Fruit fly (Drosophila melanogaster): ENCODE measurements around the gene CG7742.
A peak's percentile ranks its signal among the peaks of the same experiment; 100 is the strongest.

CG7742 gene

DNA sequence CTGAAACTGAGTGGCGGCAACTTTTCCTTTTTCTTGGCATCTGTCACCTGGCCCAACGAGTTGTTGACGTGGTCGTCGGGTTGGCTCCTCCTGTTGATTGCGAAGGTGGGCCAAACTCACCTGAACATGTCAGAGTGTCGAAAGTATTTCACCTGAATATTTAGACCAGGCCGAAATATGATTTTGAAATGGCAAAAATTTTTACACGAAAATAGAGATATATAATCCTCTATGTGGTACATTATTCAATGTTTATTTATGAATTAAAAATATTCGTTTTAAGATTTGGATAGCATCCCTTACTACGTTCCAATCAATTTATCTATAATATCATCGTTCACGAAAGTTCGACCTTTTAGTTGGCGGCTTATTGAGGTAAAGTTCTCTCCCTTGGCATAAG lies at the start of gene CG7742:
Gene CG7742, minus strand, starts transcription at position 101 of the 400 bp plus-strand sequence.
- TF ChIP-seq CG8478 (optimal IDR thresholded peaks at IDR 0.05) (no peak), usp (GFP tag; optimal IDR thresholded peaks at IDR 0.05) (no peak)

DNA sequence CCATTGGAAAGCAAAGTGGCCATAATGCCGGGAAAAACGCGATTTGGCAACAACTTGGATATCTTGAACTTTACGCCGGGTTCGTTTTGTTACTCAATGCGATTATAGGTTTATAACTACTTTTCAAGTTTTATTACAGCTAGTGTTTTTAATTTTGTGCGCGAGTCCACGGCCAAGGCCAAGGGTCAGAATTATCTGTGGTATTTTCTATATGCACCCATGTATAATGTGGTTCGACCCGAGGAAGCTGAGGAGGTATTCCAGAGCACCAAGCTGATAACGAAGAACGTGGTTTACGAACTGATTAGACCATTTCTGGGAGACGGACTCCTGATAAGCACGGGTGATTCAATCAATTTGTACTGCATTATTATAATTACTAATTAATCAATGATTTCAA lies 49.3 kb upstream of the CG7742 start:
- TF ChIP-seq Dll (optimal IDR thresholded peaks at IDR 0.05) (no peak), usp (GFP tag; optimal IDR thresholded peaks at IDR 0.05) (no peak), pan (optimal IDR thresholded peaks at IDR 0.05) (no peak), EcR (GFP tag; optimal IDR thresholded peaks at IDR 0.05) (no peak), psq (optimal IDR thresholded peaks at IDR 0.05) (no peak), CG8478 (optimal IDR thresholded peaks at IDR 0.05) (no peak)

DNA sequence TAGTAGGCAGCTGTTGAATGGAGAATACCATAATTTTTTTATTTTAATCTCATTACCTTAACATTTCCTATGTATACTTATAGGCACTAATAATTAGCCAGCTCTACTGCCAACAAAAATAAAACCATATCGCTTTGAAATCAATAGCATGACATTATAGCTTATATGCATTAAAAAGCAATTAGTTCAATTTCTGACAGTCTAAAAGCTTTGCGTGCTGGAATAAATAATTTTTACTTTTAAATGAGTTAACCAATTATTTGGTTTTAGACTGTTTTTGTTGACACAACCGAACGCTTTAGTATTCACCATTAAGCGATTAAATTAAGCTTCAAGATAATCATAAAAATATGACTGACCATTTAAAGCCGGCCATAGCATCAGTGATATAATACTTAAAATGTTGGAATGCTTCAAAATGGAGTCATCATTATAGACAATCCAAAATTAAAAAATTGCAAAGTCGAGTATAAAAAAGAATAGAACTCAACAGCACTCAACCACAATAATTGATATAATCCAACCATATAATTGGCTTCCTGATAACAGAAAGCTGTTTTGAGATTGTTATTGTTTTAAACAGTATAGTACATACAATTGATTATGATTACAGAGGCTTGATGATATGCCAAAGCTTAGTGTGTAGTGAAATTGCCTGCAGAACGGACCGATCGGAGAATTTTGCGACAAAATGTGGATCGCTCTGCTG lies 48.6 kb upstream of the CG7742 start, which contains the start of gene Cyp4ac1:
Gene Cyp4ac1, plus strand, starts transcription at position 659 of the 709 bp plus-strand sequence.
- TF ChIP-seq usp (GFP tag; optimal IDR thresholded peaks at IDR 0.05) = no peak
- no peak for TF ChIP-seq EcR (GFP tag; optimal IDR thresholded peaks at IDR 0.05)
- TF ChIP-seq psq (optimal IDR thresholded peaks at IDR 0.05) = no peak
- TF ChIP-seq CG8478 (optimal IDR thresholded peaks at IDR 0.05) = no peak
- no peak for TF ChIP-seq Dll (optimal IDR thresholded peaks at IDR 0.05)
- TF ChIP-seq pan (optimal IDR thresholded peaks at IDR 0.05) = no peak

DNA sequence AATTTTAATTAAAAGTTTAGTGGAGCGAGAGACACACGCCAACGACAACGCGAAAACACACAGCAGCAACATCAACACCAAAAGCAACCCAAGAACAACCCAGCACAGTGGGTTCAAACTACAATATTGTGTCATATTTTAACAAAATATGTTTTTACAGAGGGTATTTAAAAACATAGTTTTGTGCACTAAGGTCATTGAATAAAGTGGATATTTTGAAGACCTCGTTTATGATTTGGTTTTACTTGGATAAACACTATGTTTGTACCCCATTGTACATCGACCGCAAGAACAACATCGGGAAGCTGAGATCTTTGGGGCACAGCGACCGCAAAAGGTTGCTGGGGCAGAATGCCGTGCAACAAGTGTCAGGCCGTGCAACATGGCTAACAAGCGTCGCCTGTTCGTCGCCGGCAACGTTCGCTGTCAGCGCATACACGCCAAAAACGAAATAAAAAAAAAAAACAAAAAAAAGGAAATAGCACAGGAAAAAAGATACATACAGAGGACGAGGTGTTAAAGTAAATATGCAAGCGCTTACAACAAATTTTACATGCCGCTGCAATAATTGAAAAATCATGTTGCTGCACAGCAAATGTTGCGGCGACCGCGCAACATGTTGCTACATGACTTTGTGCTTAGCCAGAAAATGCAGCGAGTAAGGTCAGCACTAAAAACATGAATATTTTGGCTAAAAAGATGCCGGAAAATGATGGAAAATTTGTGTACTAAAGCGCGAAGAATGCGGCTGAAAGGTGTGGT lies 46.5 kb upstream of the CG7742 start:
- TF ChIP-seq usp (GFP tag; optimal IDR thresholded peaks at IDR 0.05) = no peak
- no peak for TF ChIP-seq psq (optimal IDR thresholded peaks at IDR 0.05)
- no peak for TF ChIP-seq Dll (optimal IDR thresholded peaks at IDR 0.05)
- TF ChIP-seq CG8478 (optimal IDR thresholded peaks at IDR 0.05) = no peak
- no peak for TF ChIP-seq EcR (GFP tag; optimal IDR thresholded peaks at IDR 0.05)
- no peak for TF ChIP-seq pan (optimal IDR thresholded peaks at IDR 0.05)

DNA sequence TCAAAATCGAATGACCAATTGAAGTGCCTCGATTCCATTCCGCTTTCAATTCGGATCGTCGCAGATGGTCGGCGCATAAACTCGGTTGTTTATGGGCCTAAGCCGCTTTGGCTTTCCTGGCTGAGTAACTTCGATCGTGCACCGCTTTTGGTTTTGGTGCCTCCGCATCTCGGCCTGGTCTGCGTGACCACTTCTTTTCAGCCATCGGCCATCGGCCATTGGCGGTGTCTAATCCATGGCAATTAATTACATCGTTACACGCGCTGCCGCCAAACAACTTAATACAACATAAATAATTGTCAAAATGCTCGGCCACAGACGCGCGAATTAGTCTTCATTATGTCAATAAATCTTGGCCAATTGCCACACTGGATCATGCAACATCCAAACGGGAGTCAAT lies 45.4 kb upstream of the CG7742 start:
- TF ChIP-seq CG8478 (optimal IDR thresholded peaks at IDR 0.05) = no peak
- no peak for TF ChIP-seq EcR (GFP tag; optimal IDR thresholded peaks at IDR 0.05)
- no peak for TF ChIP-seq Dll (optimal IDR thresholded peaks at IDR 0.05)
- TF ChIP-seq pan (optimal IDR thresholded peaks at IDR 0.05) = no peak
- no peak for TF ChIP-seq usp (GFP tag; optimal IDR thresholded peaks at IDR 0.05)
- TF ChIP-seq psq (optimal IDR thresholded peaks at IDR 0.05) = no peak

DNA sequence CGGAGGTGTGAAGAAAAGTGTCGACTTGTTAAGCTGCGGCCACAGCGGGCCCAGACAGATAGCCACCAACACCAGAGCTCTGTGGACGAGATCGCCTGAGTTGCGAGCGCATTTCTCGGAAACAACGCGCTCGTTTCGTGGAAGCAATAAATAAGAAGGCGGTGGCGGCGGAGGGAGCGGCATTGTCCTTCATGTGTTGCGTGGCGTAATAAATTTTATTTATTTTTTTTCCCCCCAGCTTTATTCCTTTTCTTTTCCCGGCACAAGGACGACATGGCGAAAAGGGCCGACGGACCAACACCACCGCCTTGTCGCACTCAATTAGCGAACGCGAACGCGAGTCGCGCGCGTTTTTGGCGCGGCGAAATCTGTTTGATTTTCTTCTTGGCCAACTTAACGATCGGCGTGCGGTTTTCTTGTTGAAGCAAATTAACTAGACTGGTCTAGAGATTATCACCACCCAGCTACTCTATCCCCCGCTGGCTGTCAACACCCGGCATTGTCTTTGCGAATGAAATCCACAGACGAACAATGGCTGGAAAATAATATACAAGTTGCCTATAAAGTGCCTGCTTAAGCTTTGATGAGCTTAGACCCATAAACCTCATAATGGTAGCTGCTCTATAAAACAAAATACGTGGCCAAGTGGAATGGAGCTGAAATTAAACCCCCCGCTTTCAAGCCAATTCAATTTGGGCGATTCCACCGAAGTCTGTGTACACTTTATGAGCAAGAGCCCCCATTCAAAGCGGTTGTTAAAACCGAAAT lies 44.4 kb upstream of the CG7742 start:
- TF ChIP-seq CG8478 (optimal IDR thresholded peaks at IDR 0.05) (no peak), psq (optimal IDR thresholded peaks at IDR 0.05) (no peak), Dll (optimal IDR thresholded peaks at IDR 0.05) (no peak), pan (optimal IDR thresholded peaks at IDR 0.05) (no peak), usp (GFP tag; optimal IDR thresholded peaks at IDR 0.05) (no peak), EcR (GFP tag; optimal IDR thresholded peaks at IDR 0.05) (no peak)

DNA sequence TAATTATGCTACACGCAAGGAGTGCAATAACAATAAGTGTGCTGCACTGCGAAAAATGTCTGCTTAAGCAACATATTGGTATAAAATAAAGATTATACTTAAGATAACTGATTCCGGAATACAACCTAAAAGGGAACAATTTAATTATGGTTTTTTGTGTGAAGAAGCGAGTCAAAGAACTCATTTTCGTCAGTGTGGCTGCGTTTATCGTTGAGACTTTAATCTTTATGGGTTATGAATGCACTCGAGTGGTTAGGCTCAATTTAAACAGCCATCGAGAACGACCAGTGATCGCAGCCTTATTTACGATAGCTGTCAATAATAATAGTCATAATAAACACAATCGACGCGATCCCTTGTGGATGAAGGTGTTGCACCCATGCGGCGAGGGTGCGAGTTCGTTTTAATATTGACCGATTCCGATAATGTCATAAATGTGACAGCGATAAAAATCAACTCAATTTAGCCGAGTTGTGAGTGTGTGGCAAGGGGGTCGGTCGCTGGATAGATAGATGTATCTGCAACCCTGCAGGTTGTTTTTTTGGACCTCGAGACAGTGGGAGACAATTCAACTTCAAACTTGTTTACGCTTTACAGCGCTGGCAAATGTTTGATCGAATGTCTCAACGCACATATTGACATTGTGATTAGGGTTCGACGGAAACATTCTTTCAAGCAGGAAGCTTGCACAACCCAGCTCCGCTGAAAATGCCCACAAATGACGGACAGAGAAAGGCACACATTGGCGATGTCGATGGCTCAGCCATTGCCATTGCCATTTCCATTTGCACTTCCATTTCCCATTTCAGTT lies 41.4 kb upstream of the CG7742 start:
- TF ChIP-seq Dll (optimal IDR thresholded peaks at IDR 0.05) (no peak), pan (optimal IDR thresholded peaks at IDR 0.05) (no peak), CG8478 (optimal IDR thresholded peaks at IDR 0.05) (no peak), EcR (GFP tag; optimal IDR thresholded peaks at IDR 0.05) (no peak), usp (GFP tag; optimal IDR thresholded peaks at IDR 0.05) (no peak), psq (optimal IDR thresholded peaks at IDR 0.05) (no peak)

DNA sequence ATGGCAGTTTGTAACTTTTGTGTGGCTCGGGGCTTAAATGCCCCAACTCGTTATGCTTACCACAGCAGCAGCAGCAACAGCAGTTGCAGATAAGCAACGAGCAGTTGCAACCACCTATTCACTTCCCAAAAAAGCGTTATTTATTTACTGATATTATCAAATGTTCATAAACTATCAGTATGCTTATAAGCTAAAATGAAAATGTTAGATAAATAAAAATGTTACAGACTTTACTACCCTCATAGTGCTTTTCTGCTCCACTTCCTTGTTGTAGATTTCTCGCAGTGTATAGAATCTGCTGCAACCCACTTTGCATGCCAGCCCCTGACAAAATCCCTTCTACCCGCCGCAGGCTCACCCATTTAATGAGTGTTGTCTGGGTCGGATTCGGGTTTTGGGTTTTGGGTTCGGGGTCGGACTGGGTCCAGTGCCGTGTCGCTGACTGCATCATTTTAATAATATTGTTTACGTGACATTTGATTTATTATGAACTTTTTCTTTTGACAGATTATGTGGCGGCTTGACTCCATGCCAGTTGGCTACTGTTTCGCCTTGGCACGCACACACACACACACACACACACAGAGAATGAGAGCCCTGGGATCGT lies 39.3 kb upstream of the CG7742 start:
- no peak for TF ChIP-seq pan (optimal IDR thresholded peaks at IDR 0.05)
- TF ChIP-seq psq (optimal IDR thresholded peaks at IDR 0.05) = no peak
- TF ChIP-seq Dll (optimal IDR thresholded peaks at IDR 0.05) = peak; percentile 58
- TF ChIP-seq EcR (GFP tag; optimal IDR thresholded peaks at IDR 0.05) = no peak
- no peak for TF ChIP-seq usp (GFP tag; optimal IDR thresholded peaks at IDR 0.05)
- no peak for TF ChIP-seq CG8478 (optimal IDR thresholded peaks at IDR 0.05)

DNA sequence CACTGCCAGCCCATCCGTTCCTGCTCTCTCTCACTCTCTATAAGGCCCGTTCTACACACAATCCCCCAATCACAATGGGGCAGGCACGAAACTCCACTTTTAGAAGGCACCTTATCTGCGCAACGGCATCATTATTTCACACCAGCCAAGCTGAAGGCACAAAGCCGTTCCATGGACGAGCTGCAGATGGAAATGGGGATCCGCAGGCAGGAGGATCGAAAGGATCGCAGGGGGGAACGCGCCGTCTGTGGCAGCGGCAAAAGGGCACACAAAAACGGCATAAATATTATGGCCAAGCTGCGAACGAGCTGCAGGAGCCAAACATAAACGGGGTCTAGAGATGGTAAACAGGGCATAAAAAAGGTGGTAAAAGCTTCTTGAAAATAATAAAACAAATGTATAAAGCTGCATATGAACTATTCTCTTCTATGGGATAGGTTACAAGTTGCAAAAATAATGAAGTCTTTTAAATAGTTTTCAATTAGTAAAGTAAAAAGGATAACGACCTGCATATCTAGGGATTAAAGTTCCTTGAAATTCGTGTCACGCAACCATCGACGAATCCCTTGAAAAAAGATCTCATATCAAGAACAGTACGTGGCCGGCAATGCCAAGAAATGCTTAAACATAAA lies 37.6 kb upstream of the CG7742 start:
- TF ChIP-seq psq (optimal IDR thresholded peaks at IDR 0.05) (no peak), Dll (optimal IDR thresholded peaks at IDR 0.05) (peak; percentile 72)

DNA sequence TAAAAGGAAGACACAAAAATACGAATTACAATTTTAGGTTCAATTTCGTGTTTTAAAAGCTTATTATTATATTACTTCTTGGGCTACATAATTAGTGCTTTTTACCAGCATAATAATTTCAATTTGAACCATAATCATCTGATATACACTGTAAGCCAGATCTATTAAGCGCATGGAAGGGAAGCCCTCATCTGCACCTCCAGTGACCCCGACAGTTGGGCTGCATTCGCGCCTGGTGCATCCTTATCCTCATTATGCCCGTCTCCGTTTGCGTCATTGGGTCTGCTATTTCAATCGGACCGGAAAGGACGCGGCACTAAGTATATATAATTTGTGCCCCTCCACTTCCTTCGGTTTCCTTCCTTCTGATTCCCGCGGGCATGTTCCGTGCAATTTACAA lies 36.8 kb upstream of the CG7742 start:
- no peak for TF ChIP-seq EcR (GFP tag; optimal IDR thresholded peaks at IDR 0.05)
- no peak for TF ChIP-seq CG8478 (optimal IDR thresholded peaks at IDR 0.05)
- TF ChIP-seq pan (optimal IDR thresholded peaks at IDR 0.05) = no peak
- TF ChIP-seq Dll (optimal IDR thresholded peaks at IDR 0.05) = no peak
- TF ChIP-seq usp (GFP tag; optimal IDR thresholded peaks at IDR 0.05) = no peak
- no peak for TF ChIP-seq psq (optimal IDR thresholded peaks at IDR 0.05)

DNA sequence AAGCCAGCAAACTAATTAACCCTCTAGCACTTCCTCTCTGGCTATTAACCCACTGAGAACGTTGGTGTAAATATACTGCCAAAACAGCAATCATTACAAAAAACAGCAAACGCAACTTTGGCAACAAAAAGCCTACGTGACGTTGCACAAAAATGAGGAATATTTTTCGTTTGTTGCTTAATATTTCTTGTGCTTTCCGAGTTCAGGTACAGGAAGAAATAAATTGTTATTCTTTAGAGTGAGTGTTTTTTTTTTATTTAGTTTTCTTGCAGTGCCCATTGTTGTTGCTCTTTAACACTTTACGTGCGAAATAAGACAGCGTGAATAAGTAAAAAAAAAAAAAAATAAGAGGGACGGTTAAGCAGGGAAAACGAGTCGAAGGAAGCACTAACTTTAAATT lies 36.3 kb upstream of the CG7742 start:
- TF ChIP-seq psq (optimal IDR thresholded peaks at IDR 0.05) = no peak
- TF ChIP-seq pan (optimal IDR thresholded peaks at IDR 0.05) = no peak
- TF ChIP-seq EcR (GFP tag; optimal IDR thresholded peaks at IDR 0.05) = no peak
- TF ChIP-seq CG8478 (optimal IDR thresholded peaks at IDR 0.05) = no peak
- no peak for TF ChIP-seq usp (GFP tag; optimal IDR thresholded peaks at IDR 0.05)
- no peak for TF ChIP-seq Dll (optimal IDR thresholded peaks at IDR 0.05)

All from whole organism.